Worm (Caenorhabditis elegans): ENCODE data around the gene gcy-21.
"Not testable (repeated sequence)": the region's sequence is repeated elsewhere in the genome, so short reads cannot be mapped to it uniquely, and the experiment has no call there.

gcy-21 gene

ce11 chrII:2610202-2610912, 49.1 kb upstream of the gcy-21 start, which contains the start of gene sri-38 (continued):
- TF ChIP-seq attf-3 (GFP tag; conservative IDR thresholded peaks at IDR 0.05) (no peak), F37B4.10 (GFP tag; IDR thresholded peaks at IDR 0.05) (no peak)

DNA sequence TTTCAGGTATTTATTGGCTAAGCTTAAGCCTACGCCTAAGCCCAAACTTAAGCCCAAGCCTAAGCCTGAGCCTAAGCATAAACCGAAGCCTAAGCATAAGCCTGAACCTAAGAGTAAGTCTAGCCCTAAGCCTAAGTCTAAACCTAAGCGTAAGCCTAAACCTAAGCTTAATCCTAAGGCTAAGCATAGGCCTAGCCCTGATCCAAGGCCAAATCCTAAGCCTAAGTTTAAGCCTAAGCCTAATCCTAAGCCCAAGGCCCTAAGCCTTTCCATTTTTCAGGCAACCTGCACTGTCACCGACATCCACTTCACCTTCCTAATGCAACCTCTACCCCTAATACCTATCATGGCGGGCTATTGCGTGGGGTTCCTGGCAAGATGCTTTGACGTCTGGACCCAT, 48.5 kb upstream of the gcy-21 start:
- no peak for TF ChIP-seq B0336.3 (GFP tag; IDR thresholded peaks at IDR 0.05)
- 0 out of 2 replicates have a peak, but pooled peaks have one; percentile 9 for TF ChIP-seq ztf-28 (GFP tag; IDR thresholded peaks at IDR 0.05)

DNA sequence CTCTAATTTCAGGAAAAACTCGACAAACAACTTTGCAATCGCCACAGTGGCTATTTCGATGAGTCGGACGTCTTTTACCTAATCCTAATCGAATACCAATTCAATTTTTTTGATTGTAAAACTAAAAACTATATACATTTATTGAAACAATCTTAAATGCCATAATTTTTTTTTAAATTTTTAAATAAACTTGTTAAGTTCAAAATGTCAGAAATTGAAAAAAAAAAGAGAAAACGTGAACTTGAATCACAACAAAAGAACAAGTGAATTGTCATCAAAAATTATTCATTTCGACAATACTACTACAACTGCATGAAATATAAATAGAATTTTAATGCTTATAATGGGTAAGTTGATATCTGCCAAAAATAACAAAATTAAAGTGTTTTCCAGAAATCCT, 47.2 kb upstream of the gcy-21 start, which contains the start of gene D2062.13:
TSS of gene D2062.13 (plus strand) at position 301 of the 400 bp plus-strand sequence.
- not testable (repeated sequence) for TF ChIP-seq nfya-2 (GFP tag; IDR thresholded peaks at IDR 0.05); egl-18 (GFP tag; IDR thresholded peaks at IDR 0.05); attf-3 (GFP tag; conservative IDR thresholded peaks at IDR 0.05)

DNA sequence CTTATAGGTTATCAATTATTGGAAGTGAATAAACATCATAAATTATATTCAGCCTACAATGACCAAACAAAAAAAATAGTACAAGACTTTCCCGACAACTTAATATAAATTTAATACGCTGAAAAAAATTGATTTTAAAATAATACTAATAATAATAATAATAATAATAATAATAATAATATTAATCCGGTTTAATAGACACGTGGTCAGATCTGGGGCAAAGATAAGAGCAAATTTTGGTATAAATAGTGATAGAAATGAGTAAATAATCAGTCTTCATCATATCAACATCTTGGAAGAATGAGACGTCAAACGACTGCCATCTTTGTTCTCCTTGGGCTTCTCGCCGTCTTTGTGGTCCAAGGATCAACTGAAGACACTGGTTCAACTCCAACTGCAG, 42.8 kb upstream of the gcy-21 start, which contains the start of gene msrp-5:
TSS of gene msrp-5 (plus strand) at position 301 of the 400 bp plus-strand sequence.
- TF ChIP-seq ZK185.1 (tag; optimal IDR thresholded peaks at IDR 0.05; ENCODE audit: poor library complexity, severe bottlenecking); F57C9.4 (tag; optimal IDR thresholded peaks at IDR 0.05); athp-1 (tag; optimal IDR thresholded peaks at IDR 0.05): not testable (repeated sequence)

DNA sequence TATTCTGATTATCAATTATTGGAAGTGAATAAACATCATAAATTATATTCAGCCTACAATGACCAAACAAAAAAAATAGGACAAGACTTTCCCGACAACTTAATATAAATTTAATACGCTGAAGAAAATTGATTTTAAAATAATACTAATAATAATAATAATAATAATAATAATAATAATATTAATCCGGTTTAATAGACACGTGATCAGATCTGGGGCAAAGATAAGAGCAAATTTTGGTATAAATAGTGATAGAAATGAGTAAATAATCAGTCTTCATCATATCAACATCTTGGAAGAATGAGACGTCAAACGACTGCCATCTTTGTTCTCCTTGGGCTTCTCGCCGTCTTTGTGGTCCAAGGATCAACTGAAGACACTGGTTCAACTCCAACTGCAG, 40.3 kb upstream of the gcy-21 start, which contains the start of gene msrp-6:
TSS of gene msrp-6 (plus strand) at position 301 of the 400 bp plus-strand sequence.
- TF ChIP-seq T07F8.4 (tag; optimal IDR thresholded peaks at IDR 0.05); F49E8.2 (tag; optimal IDR thresholded peaks at IDR 0.05; ENCODE audit: insufficient read depth); attf-5 (GFP tag; optimal IDR thresholded peaks at IDR 0.05): not testable (repeated sequence)

ce11 chrII:2622480-2622879, 37.0 kb upstream of the gcy-21 start, which contains the start of gene D2062.5:
TSS of gene D2062.5 (plus strand) at chrII:2622780.
- no peak for TF ChIP-seq mcd-1 (GFP tag; IDR thresholded peaks at IDR 0.05)
- TF ChIP-seq F33H1.4 (GFP tag; IDR thresholded peaks at IDR 0.05): no peak
- TF ChIP-seq snpc-1.3 (tag; optimal IDR thresholded peaks at IDR 0.05; ENCODE audit: insufficient read depth): no peak
- TF ChIP-seq nhr-90 (tag; optimal IDR thresholded peaks at IDR 0.05): no peak
- no peak for TF ChIP-seq F10E7.11 (tag; optimal IDR thresholded peaks at IDR 0.05)
- no peak for TF ChIP-seq rpc-1 (optimal IDR thresholded peaks at IDR 0.05)
- TF ChIP-seq rpc-1 (tag; optimal IDR thresholded peaks at IDR 0.05): no peak
- no peak for TF ChIP-seq akir-1 (GFP tag; optimal IDR thresholded peaks at IDR 0.05)
- no peak for TF ChIP-seq zfh-2 (GFP tag; conservative IDR thresholded peaks at IDR 0.05)

DNA sequence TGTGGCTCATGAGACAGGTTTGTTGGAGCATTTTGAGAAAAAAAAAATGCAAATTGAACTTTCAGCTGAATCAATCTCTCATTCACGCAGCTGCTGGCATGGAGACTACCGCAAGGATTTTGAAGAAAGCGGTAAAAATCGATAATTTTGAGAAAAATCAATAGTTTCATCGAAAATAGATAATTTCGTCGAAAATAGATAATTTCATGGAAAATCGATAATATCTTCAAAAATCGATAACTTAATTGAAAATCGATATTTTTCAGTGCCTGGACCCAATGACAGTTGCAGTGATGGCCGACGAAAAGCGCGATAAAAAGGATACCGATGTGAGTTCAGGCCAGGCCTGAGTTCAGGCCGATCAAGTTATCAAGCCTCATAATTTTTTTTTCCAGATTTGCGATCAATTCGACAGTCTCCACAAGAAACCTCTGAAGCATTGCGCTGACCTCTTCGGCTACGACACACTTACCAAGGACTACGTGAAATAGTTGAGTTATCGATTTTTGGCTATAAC, 36.5 kb upstream of the gcy-21 start, which contains the start of gene D2062.4:
TSS of gene D2062.4 (plus strand) at position 467 of the 517 bp plus-strand sequence.
- not testable (repeated sequence) for TF ChIP-seq lin-54 (GFP tag; optimal IDR thresholded peaks at IDR 0.05); Y53F4B.3 (GFP tag; IDR thresholded peaks at IDR 0.05); ztf-22 (GFP tag; optimal IDR thresholded peaks at IDR 0.05)
